Worm (Caenorhabditis elegans) whole organism, young adult: ENCODE measurements around the gene T19C3.6.

Experiments
- B0035.1 ChIP-seq: sonication (generic microtip); optimal IDR thresholded peaks from 2 replicates; lab custom pipeline; 2016; ENCODE audit warnings: missing genetic modification characterization, mild to moderate bottlenecking, missing compliant biosample characterization, missing genotype, missing genetic modification reagents
- B0261.1 ChIP-seq: sonication (generic microtip); optimal IDR thresholded peaks from 2 replicates; lab custom pipeline; 2016; ENCODE audit warnings: mild to moderate bottlenecking, missing genetic modification characterization, moderate library complexity, missing compliant biosample characterization
- F10E7.11 ChIP-seq: sonication (generic microtip); optimal IDR thresholded peaks from 2 replicates; lab custom pipeline; 2017; ENCODE audit warnings: mild to moderate bottlenecking, missing genetic modification characterization, moderate library complexity, missing compliant biosample characterization
- F39B2.1 ChIP-seq: fragments of 200-800 bp; sonication (Bioruptor generic); IDR thresholded peaks from 2 replicates; pipeline ENCODE4 v1.3.6; 2022; ENCODE audit warnings: missing genetic modification reagents, missing genetic modification characterization, missing compliant biosample characterization
- F49E8.2 ChIP-seq: sonication (generic microtip); optimal IDR thresholded peaks from 3 replicates; lab custom pipeline; 2017; ENCODE audit warnings: missing genetic modification characterization, mild to moderate bottlenecking, missing compliant biosample characterization, antibody characterized with exemption, moderate library complexity; ENCODE audit not compliant: insufficient read depth
- F57A8.1 ChIP-seq: fragments of 200-800 bp; sonication (Bioruptor generic); optimal IDR thresholded peaks from 2 replicates; lab custom pipeline; 2018; ENCODE audit warnings: mild to moderate bottlenecking, missing genetic modification characterization, moderate library complexity, missing compliant biosample characterization
- F57C9.4 ChIP-seq: sonication (generic microtip); optimal IDR thresholded peaks from 2 replicates; lab custom pipeline; 2017; ENCODE audit warnings: mild to moderate bottlenecking, missing genetic modification characterization, missing compliant biosample characterization
- Y53G8AR.9 ChIP-seq: fragments of 200-800 bp; sonication (Bioruptor generic); conservative IDR thresholded peaks from 2 replicates; pipeline ENCODE4 v1.3.6; 2022; ENCODE audit warnings: missing genetic modification reagents, missing genetic modification characterization, missing compliant biosample characterization
- Y56A3A.18 ChIP-seq: fragments of 200-800 bp; sonication (Bioruptor generic); IDR thresholded peaks from 2 replicates; pipeline ENCODE4 v1.3.6; 2022; ENCODE audit warnings: missing genetic modification reagents, missing genetic modification characterization, missing compliant biosample characterization
- Y79H2A.3 ChIP-seq: fragments of 200-800 bp; sonication (Bioruptor generic); conservative IDR thresholded peaks from 2 replicates; pipeline ENCODE4 v1.3.6; 2022; ENCODE audit warnings: missing genetic modification reagents, missing genetic modification characterization, missing compliant biosample characterization
- aptf-3 ChIP-seq: fragments of 200-800 bp; sonication (Bioruptor generic); IDR thresholded peaks from 2 replicates; pipeline ENCODE4 v1.3.6; 2022; ENCODE audit warnings: missing genetic modification characterization, missing compliant biosample characterization
- atf-7 ChIP-seq: sonication (generic microtip); optimal IDR thresholded peaks from 2 replicates; lab custom pipeline; 2017; ENCODE audit warnings: mild to moderate bottlenecking, missing genetic modification characterization, missing compliant biosample characterization
- attf-6 ChIP-seq: fragments of 200-800 bp; sonication (Bioruptor generic); IDR thresholded peaks from 2 replicates; pipeline ENCODE4 v1.3.6; 2022; ENCODE audit warnings: missing genetic modification reagents, missing genetic modification characterization, missing compliant biosample characterization
- dox-1 ChIP-seq: fragments of 200-800 bp; sonication (Bioruptor generic); IDR thresholded peaks from 2 replicates; pipeline ENCODE4 v1.3.6; 2022; ENCODE audit warnings: missing genetic modification reagents, missing genetic modification characterization, missing compliant biosample characterization
- dpl-1 ChIP-seq: fragments of 150-350 bp; optimal IDR thresholded peaks from 2 replicates; lab custom pipeline; 2014; ENCODE audit warnings: missing biosample characterization, missing genetic modification reagents, missing genetic modification characterization
- efl-1 ChIP-seq: fragments of 150-350 bp; optimal IDR thresholded peaks from 2 replicates; lab custom pipeline; 2014; ENCODE audit warnings: missing biosample characterization, missing genetic modification reagents, missing genetic modification characterization
- egl-44 ChIP-seq: fragments of 200-800 bp; sonication (Bioruptor generic); IDR thresholded peaks from 2 replicates; pipeline ENCODE4 v1.3.6; 2022; ENCODE audit warnings: missing genetic modification reagents, missing genetic modification characterization, missing compliant biosample characterization
- ekl-4 ChIP-seq: fragments of 200-800 bp; sonication (Bioruptor generic); IDR thresholded peaks from 2 replicates; pipeline ENCODE4 v1.3.6; 2022; ENCODE audit warnings: missing genetic modification reagents, missing genetic modification characterization, missing compliant biosample characterization
- hmg-1.2 ChIP-seq: fragments of 200-800 bp; sonication (Bioruptor generic); IDR thresholded peaks from 2 replicates; pipeline ENCODE4 v1.3.6; 2022; ENCODE audit warnings: missing genetic modification reagents, missing genetic modification characterization, missing compliant biosample characterization
- hmg-20 ChIP-seq: fragments of 200-800 bp; sonication (Bioruptor generic); IDR thresholded peaks from 2 replicates; pipeline ENCODE4 v1.3.6; 2022; ENCODE audit warnings: missing genetic modification reagents, missing genetic modification characterization, missing compliant biosample characterization
- hsf-1 ChIP-seq: fragments of 200-800 bp; sonication (Bioruptor generic); IDR thresholded peaks from 2 replicates; pipeline ENCODE4 v1.3.6; 2022; ENCODE audit warnings: missing genetic modification reagents, missing genetic modification characterization, missing compliant biosample characterization
- lin-26 ChIP-seq: fragments of 200-800 bp; sonication (Bioruptor generic); IDR thresholded peaks from 2 replicates; pipeline ENCODE4 v1.3.6; 2022; ENCODE audit warnings: missing genetic modification reagents, missing genetic modification characterization, missing compliant biosample characterization
- lin-40 ChIP-seq: sonication (generic microtip); optimal IDR thresholded peaks from 2 replicates; lab custom pipeline; 2016; ENCODE audit warnings: missing genetic modification characterization, mild to moderate bottlenecking, missing compliant biosample characterization, missing genotype, missing genetic modification reagents
- lsl-1 ChIP-seq: fragments of 200-800 bp; sonication (Bioruptor generic); optimal IDR thresholded peaks from 2 replicates; lab custom pipeline; 2018; ENCODE audit warnings: mild to moderate bottlenecking, missing genetic modification characterization, moderate library complexity, missing compliant biosample characterization
- lsy-27 ChIP-seq: sonication (generic microtip); optimal IDR thresholded peaks from 2 replicates; lab custom pipeline; 2017; ENCODE audit warnings: missing genetic modification characterization, mild to moderate bottlenecking, missing compliant biosample characterization, antibody characterized with exemption, missing genotype, borderline replicate concordance; ENCODE audit not compliant: insufficient read depth
- mcd-1 ChIP-seq: fragments of 200-800 bp; sonication (Bioruptor generic); IDR thresholded peaks from 2 replicates; pipeline ENCODE4 v1.3.6; 2022; ENCODE audit warnings: missing genetic modification reagents, missing genetic modification characterization, missing compliant biosample characterization
- nfyb-1 ChIP-seq: fragments of 200-800 bp; sonication (Bioruptor generic); IDR thresholded peaks from 2 replicates; pipeline ENCODE4 v1.3.6; 2022; ENCODE audit warnings: missing genetic modification reagents, missing genetic modification characterization, missing compliant biosample characterization
- nhr-179 ChIP-seq: sonication (generic microtip); optimal IDR thresholded peaks from 2 replicates; lab custom pipeline; 2016; ENCODE audit warnings: mild to moderate bottlenecking, missing genetic modification characterization, missing compliant biosample characterization
- nhr-27 ChIP-seq: fragments of 200-800 bp; sonication (Bioruptor generic); optimal IDR thresholded peaks from 2 replicates; lab custom pipeline; 2018; ENCODE audit warnings: mild to moderate bottlenecking, missing genetic modification characterization, moderate library complexity, missing compliant biosample characterization
- nhr-80 ChIP-seq: sonication (generic microtip); optimal IDR thresholded peaks from 2 replicates; lab custom pipeline; 2016; ENCODE audit warnings: missing genetic modification characterization, missing compliant biosample characterization
- pbrm-1 ChIP-seq: fragments of 200-800 bp; sonication (Bioruptor generic); IDR thresholded peaks from 2 replicates; pipeline ENCODE4 v1.3.6; 2022; ENCODE audit warnings: missing genetic modification reagents, missing genetic modification characterization, missing compliant biosample characterization
- rpc-1 ChIP-seq, 2 experiments: fragments of 150-350 bp in 1 of 2; sonication (generic microtip) in 1 of 2; optimal IDR thresholded peaks; 2 replicates each; lab custom pipeline; 2014 to 2018; ENCODE audit warnings: missing biosample characterization in 1 of 2, missing genetic modification characterization in 1 of 2, missing genetic modification reagents in 1 of 2, missing genotype in 1 of 2
- sea-2 ChIP-seq: fragments of 200-800 bp; sonication (Bioruptor generic); IDR thresholded peaks from 2 replicates; pipeline ENCODE4 v1.3.6; 2022; ENCODE audit warnings: missing genetic modification characterization, missing compliant biosample characterization
- snpc-1.1 ChIP-seq: sonication (generic microtip); optimal IDR thresholded peaks from 2 replicates; lab custom pipeline; 2017; ENCODE audit warnings: missing genetic modification characterization, mild to moderate bottlenecking, missing compliant biosample characterization, antibody characterized with exemption, moderate library complexity, missing genotype, missing genetic modification reagents; ENCODE audit not compliant: insufficient read depth
- sptf-2 ChIP-seq: fragments of 200-800 bp; sonication (Bioruptor generic); optimal IDR thresholded peaks from 2 replicates; lab custom pipeline; 2018; ENCODE audit warnings: mild to moderate bottlenecking, missing genetic modification characterization, missing compliant biosample characterization
- tbp1 ChIP-seq: fragments of 200-800 bp; sonication (Bioruptor generic); optimal IDR thresholded peaks from 2 replicates; lab custom pipeline; 2018; ENCODE audit warnings: mild to moderate bottlenecking, missing genetic modification characterization, missing compliant biosample characterization
- tbx-9 ChIP-seq: sonication (generic microtip); optimal IDR thresholded peaks from 2 replicates; lab custom pipeline; 2016; ENCODE audit warnings: borderline replicate concordance, missing genetic modification characterization, inconsistent platforms, missing compliant biosample characterization
- tlf-1 ChIP-seq: fragments of 200-800 bp; sonication (Bioruptor generic); optimal IDR thresholded peaks from 2 replicates; lab custom pipeline; 2018; ENCODE audit warnings: mild to moderate bottlenecking, missing genetic modification characterization, missing compliant biosample characterization
- zfh-2 ChIP-seq: fragments of 200-800 bp; sonication (Bioruptor generic); conservative IDR thresholded peaks from 2 replicates; pipeline ENCODE4 v1.3.6; 2022; ENCODE audit warnings: missing genetic modification reagents, missing genetic modification characterization, missing compliant biosample characterization
- zim-3 ChIP-seq: sonication (generic microtip); optimal IDR thresholded peaks from 2 replicates; lab custom pipeline; 2017; ENCODE audit warnings: mild to moderate bottlenecking, missing genetic modification characterization, moderate library complexity, missing compliant biosample characterization
- ztf-22 ChIP-seq: fragments of 200-800 bp; sonication (Bioruptor generic); optimal IDR thresholded peaks from 2 replicates; lab custom pipeline; 2018; ENCODE audit warnings: mild to moderate bottlenecking, missing genetic modification characterization, moderate library complexity, missing compliant biosample characterization
- ztf-25 ChIP-seq: fragments of 200-800 bp; sonication (Bioruptor generic); IDR thresholded peaks from 2 replicates; pipeline ENCODE4 v1.3.6; 2022; ENCODE audit warnings: missing genetic modification reagents, missing genetic modification characterization, missing compliant biosample characterization

T19C3.6 gene

DNA sequence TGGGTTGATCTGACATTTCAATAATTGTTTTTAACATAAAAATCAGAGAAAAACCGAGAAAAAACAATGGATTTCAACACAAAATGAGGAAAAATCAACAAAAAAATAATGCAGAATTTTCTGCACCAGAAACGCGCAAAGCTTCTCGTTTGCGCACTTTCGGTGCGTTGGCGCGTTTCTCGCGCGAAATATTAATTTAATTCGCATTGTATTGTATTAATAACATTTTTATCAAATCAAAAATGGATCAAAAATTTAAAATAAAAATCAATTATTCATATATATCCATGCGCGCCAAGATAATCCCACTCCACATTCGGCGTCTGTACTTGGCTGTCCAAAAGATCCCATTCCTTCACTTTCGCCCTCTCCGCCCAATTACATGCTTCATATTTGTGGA lies 3.3 kb upstream of the T19C3.6 start, which contains the start of gene fem-2 (continued):
- TF ChIP-seq mcd-1: peak; percentile 66
- TF ChIP-seq hmg-20 (GFP tag; lab: Robert Waterston, UW): no peak
- no peak for TF ChIP-seq Y53G8AR.9
- TF ChIP-seq Y56A3A.18 (GFP tag; lab: Robert Waterston, UW): no peak
- no peak for TF ChIP-seq snpc-1.1 (tag; lab: Kevin White, UChicago)
- no peak for TF ChIP-seq F39B2.1
- TF ChIP-seq, all 124 proteins: peak for 9

ce11 chrIII:628942-629341 lies 2.4 kb downstream of the T19C3.6 start:
- TF ChIP-seq hmg-1.2 (GFP tag; lab: Robert Waterston, UW): peak; percentile 44
- peak; percentile 84 for TF ChIP-seq tbp1 (GFP tag; lab: Kevin White, UChicago)
- peak; percentile 75; the same call in 1 of the 2 replicates for TF ChIP-seq Y56A3A.18 (GFP tag; lab: Robert Waterston, UW)
- TF ChIP-seq Y53G8AR.9: 0 out of 2 replicates have a peak, but pooled peaks have one; percentile 42
- 0 out of 2 replicates have a peak, but pooled peaks have one; percentile 31 for TF ChIP-seq aptf-3 (GFP tag; lab: Robert Waterston, UW)
- TF ChIP-seq nfyb-1 (GFP tag; lab: Robert Waterston, UW): peak; percentile 65
- peak; percentile 6 for TF ChIP-seq rpc-1 (optimal IDR thresholded peaks at IDR 0.05; lab: Kevin White, UChicago)
- TF ChIP-seq rpc-1 (tag; optimal IDR thresholded peaks at IDR 0.05; lab: Kevin White, UChicago): peak; percentile 47
- TF ChIP-seq dox-1 (GFP tag; lab: Robert Waterston, UW): 0 out of 2 replicates have a peak, but pooled peaks have one; percentile 21
- peak; percentile 54 for TF ChIP-seq lin-26 (GFP tag; lab: Robert Waterston, UW)
- peak; percentile 58 for TF ChIP-seq B0261.1 (tag; lab: Kevin White, UChicago)
- TF ChIP-seq mcd-1: peak; percentile 49
- TF ChIP-seq ztf-25 (GFP tag; lab: Robert Waterston, UW): 0 out of 2 replicates have a peak, but pooled peaks have one; percentile 57

DNA sequence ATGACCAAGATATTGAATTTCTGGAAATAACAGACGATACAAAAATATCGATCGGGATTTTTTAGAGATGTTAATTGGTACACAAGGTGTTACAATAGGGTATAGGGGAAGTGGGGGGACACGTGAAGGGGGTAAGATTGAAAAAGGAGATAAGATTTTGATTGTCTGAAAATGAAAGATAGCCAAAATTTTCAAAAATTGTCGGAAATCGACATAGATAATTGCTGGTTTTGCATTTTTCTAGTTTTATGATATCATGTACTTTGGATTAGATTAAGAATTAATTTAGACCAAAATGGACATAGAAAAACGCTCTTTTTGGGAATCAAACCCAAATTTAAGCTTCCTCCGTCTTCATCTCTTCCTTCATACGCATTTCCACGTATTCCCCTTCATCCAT lies 3.5 kb downstream of the T19C3.6 start, which contains the start of gene T19C3.5:
Gene T19C3.5 (minus strand): TSS at position 101 of the 400 bp plus-strand sequence.
- TF ChIP-seq Y56A3A.18 (GFP tag; lab: Robert Waterston, UW) (no peak), ekl-4 (no peak), lin-40 (no peak), ztf-22 (GFP tag; lab: Kevin White, UChicago) (no peak), egl-44 (GFP tag; lab: Robert Waterston, UW) (no peak), tbx-9 (tag; lab: Kevin White, UChicago) (no peak), sptf-2 (GFP tag; lab: Kevin White, UChicago) (no peak), mcd-1 (no peak), efl-1 (GFP tag; lab: Kevin White, UChicago) (no peak), attf-6 (GFP tag; lab: Robert Waterston, UW) (no peak), atf-7 (tag; lab: Kevin White, UChicago) (no peak), nhr-80 (no peak), F10E7.11 (tag; lab: Kevin White, UChicago) (no peak), nhr-179 (tag; lab: Kevin White, UChicago) (no peak), pbrm-1 (GFP tag; lab: Robert Waterston, UW) (no peak), tlf-1 (GFP tag; lab: Kevin White, UChicago) (no peak), hmg-20 (GFP tag; lab: Robert Waterston, UW) (no peak)

DNA sequence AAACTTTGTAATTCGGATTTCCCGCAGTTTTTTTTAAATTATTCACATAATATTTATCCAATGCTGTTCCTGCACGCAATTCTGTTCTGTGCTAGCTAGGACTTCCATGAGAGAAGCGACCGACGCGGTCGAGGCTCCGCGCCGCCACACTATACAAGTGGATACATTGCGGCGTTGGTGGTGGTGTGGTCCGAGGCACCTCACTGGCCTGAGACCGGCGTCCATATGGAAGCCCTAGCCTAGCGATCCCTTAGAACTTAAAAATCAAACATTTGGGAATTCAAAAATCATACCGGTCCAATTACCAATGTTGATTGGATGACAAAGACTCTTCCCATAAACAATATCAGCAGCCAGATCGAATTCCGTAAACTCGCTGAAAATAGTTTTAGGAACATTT lies 5.2 kb downstream of the T19C3.6 start:
- TF ChIP-seq zfh-2: no peak
- TF ChIP-seq rpc-1 (optimal IDR thresholded peaks at IDR 0.05; lab: Kevin White, UChicago): no peak
- TF ChIP-seq rpc-1 (tag; optimal IDR thresholded peaks at IDR 0.05; lab: Kevin White, UChicago): no peak
- no peak for TF ChIP-seq hsf-1
- TF ChIP-seq Y79H2A.3: no peak
- no peak for TF ChIP-seq F49E8.2
- no peak for TF ChIP-seq F57A8.1 (GFP tag; lab: Kevin White, UChicago)
- no peak for TF ChIP-seq dpl-1 (GFP tag; lab: Kevin White, UChicago)
- TF ChIP-seq F57C9.4 (tag; lab: Kevin White, UChicago): no peak
- no peak for TF ChIP-seq Y56A3A.18 (GFP tag; lab: Robert Waterston, UW)
- TF ChIP-seq lsy-27 (tag; lab: Kevin White, UChicago): no peak
- TF ChIP-seq B0035.1 (tag; lab: Kevin White, UChicago): no peak
- TF ChIP-seq lsl-1 (GFP tag; lab: Kevin White, UChicago): no peak
- TF ChIP-seq sea-2: no peak
- no peak for TF ChIP-seq zim-3 (tag; lab: Kevin White, UChicago)
- TF ChIP-seq nhr-27: no peak
